Worm (Caenorhabditis elegans) whole organism, L4 larva: ENCODE data around the gene B0303.16.

Experiments
- F10B5.3 ChIP-seq: sonication (generic microtip); optimal IDR thresholded peaks from 2 replicates; lab custom pipeline; 2016; ENCODE audit warnings: mild to moderate bottlenecking, missing genetic modification characterization, missing compliant biosample characterization
- aha-1 ChIP-seq: fragments of 150-350 bp; peaks from one replicate; lab custom pipeline; 2014; ENCODE audit warnings: missing biosample characterization, missing genetic modification characterization
- hif-1 ChIP-seq, 2 experiments: sonication (generic microtip); optimal IDR thresholded peaks; 2 replicates each; lab custom pipeline; 2016 to 2017; ENCODE audit warnings: missing compliant biosample characterization in 2 of 2, missing genetic modification characterization in 2 of 2, missing genetic modification reagents in 2 of 2, missing genotype in 2 of 2, mild to moderate bottlenecking in 1 of 2
- lin-39 ChIP-seq: fragments of 150-350 bp; optimal IDR thresholded peaks from 2 replicates; lab custom pipeline; 2014; ENCODE audit warnings: missing biosample characterization, missing genetic modification reagents, missing genetic modification characterization
- lsy-2 ChIP-seq, 2 experiments: fragments of 150-350 bp in 1 of 2; sonication (generic microtip) in 1 of 2; optimal IDR thresholded peaks; 2 replicates each; lab custom pipeline; 2014 to 2017; ENCODE audit warnings: missing biosample characterization in 2 of 2, missing genetic modification characterization in 2 of 2
- pha-4 ChIP-seq, 2 experiments: fragments of 150-350 bp in 1 of 2; fragments of 200-800 bp in 1 of 2; sonication (Bioruptor generic) in 1 of 2; IDR thresholded peaks in 1 of 2; optimal IDR thresholded peaks in 1 of 2; 2 replicates each; pipeline versions ENCODE4 v1.3.6 to Lab custom; 2014 to 2022; ENCODE audit warnings: missing genetic modification characterization in 2 of 2, missing genetic modification reagents in 2 of 2, missing biosample characterization in 1 of 2, missing compliant biosample characterization in 1 of 2
- rbr-2 ChIP-seq: sonication (generic microtip); optimal IDR thresholded peaks from 2 replicates; lab custom pipeline; 2016; ENCODE audit warnings: missing genotype, missing genetic modification characterization, missing compliant biosample characterization
- ztf-11 ChIP-seq: fragments of 150-350 bp; optimal IDR thresholded peaks from 2 replicates; lab custom pipeline; 2014; ENCODE audit warnings: missing biosample characterization, missing genetic modification characterization

DNA sequence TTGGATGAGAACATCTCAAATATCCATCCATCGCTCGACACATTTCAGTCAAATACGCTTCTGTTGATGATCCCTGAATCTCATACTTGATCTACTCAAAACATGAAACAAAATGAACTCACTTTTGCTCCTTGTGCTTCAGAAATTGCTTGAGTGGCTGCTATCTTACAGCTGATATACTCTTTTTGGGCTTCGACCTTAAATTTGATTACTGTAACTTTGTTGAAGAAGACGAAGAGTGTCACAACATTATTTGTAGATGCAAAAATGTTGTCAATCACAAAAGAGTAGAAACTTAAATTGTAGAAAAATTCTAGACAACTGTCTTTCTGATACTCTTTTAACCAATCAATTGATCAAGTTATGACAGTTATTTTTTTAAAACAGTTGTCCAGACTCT lies 37.7 kb downstream of the B0303.16 start:
- TF ChIP-seq lin-39 (tag; lab: Kevin White, UChicago) (no peak), aha-1 (tag; lab: Kevin White, UChicago) (no peak), F10B5.3 (tag; lab: Kevin White, UChicago) (no peak), lsy-2 (tag; optimal IDR thresholded peaks at IDR 0.05; lab: Kevin White, UChicago) (no peak), hif-1 (tag; optimal IDR thresholded peaks at IDR 0.05; lab: Kevin White, UChicago) (no peak), pha-4 (GFP tag; IDR thresholded peaks at IDR 0.05; lab: Robert Waterston, UW) (no peak), pha-4 (tag; optimal IDR thresholded peaks at IDR 0.05; lab: Kevin White, UChicago) (no peak), ztf-11 (no peak), rbr-2 (tag; lab: Kevin White, UChicago) (no peak)
